Fruit fly (Drosophila melanogaster) whole organism, embryonic: ENCODE results near the gene LPCAT.

ENCODE experiments used
- ATbp ChIP-seq: fragments of 200-800 bp; sonication (Bioruptor generic); optimal IDR thresholded peaks from 2 replicates; lab custom pipeline; 2017; ENCODE audit warnings: missing biosample characterization, mild to moderate bottlenecking, missing genetic modification characterization, missing genetic modification reagents
- Abd-B ChIP-seq: fragments of 200-800 bp; sonication (Bioruptor generic); optimal IDR thresholded peaks from 2 replicates; lab custom pipeline; 2018; ENCODE audit warnings: missing biosample characterization, mild to moderate bottlenecking, missing genetic modification characterization, moderate library complexity
- CG11085 ChIP-seq: fragments of 200-800 bp; sonication (Bioruptor generic); IDR thresholded peaks from 2 replicates; pipeline ENCODE4 v1.3.6; 2022; ENCODE audit warnings: missing biosample characterization, missing genetic modification characterization
- CG1233 ChIP-seq: fragments of 200-800 bp; sonication (Bioruptor generic); optimal IDR thresholded peaks from 4 replicates; lab custom pipeline; 2018; ENCODE audit warnings: missing biosample characterization, mild to moderate bottlenecking, missing genetic modification characterization
- CG14050 ChIP-seq: fragments of 200-800 bp; sonication (Bioruptor generic); IDR thresholded peaks from 3 replicates; pipeline ENCODE4 v1.3.6; 2022; ENCODE audit warnings: missing biosample characterization, missing genetic modification characterization
- CG14860 ChIP-seq: fragments of 200-800 bp; sonication (Bioruptor generic); IDR thresholded peaks from 3 replicates; pipeline ENCODE4 v1.3.6; 2022; ENCODE audit warnings: missing biosample characterization, missing genetic modification characterization; ENCODE audit not compliant: partially characterized antibody
- CG1602 ChIP-seq: fragments of 200-800 bp; sonication (Bioruptor generic); optimal IDR thresholded peaks from 3 replicates; lab custom pipeline; 2016; ENCODE audit warnings: missing biosample characterization, missing genetic modification characterization
- CG1832 ChIP-seq: fragments of 200-800 bp; sonication (Bioruptor generic); optimal IDR thresholded peaks from 2 replicates; lab custom pipeline; 2017; ENCODE audit warnings: missing biosample characterization, mild to moderate bottlenecking, missing genetic modification characterization, inconsistent platforms
- CG3847 ChIP-seq: fragments of 200-800 bp; sonication (Bioruptor generic); IDR thresholded peaks from 2 replicates; pipeline ENCODE4 v1.3.6; 2022; ENCODE audit warnings: missing biosample characterization, missing genetic modification characterization
- CG5180 ChIP-seq: fragments of 200-800 bp; sonication (Bioruptor generic); optimal IDR thresholded peaks from 3 replicates; lab custom pipeline; 2017; ENCODE audit warnings: missing biosample characterization, missing genetic modification characterization, mild to moderate bottlenecking, moderate library complexity, missing genetic modification reagents
- CG6175 ChIP-seq: fragments of 200-800 bp; sonication (Bioruptor generic); IDR thresholded peaks from 3 replicates; pipeline ENCODE4 v1.3.6; 2022; ENCODE audit warnings: missing biosample characterization, missing genetic modification characterization
- CG7745 ChIP-seq: fragments of 200-800 bp; sonication (Bioruptor generic); optimal IDR thresholded peaks from 2 replicates; lab custom pipeline; 2018; ENCODE audit warnings: missing biosample characterization, mild to moderate bottlenecking, missing genetic modification characterization, moderate library complexity
- CG7987 ChIP-seq: fragments of 200-800 bp; sonication (Bioruptor generic); optimal IDR thresholded peaks from 2 replicates; lab custom pipeline; 2018; ENCODE audit warnings: missing biosample characterization, mild to moderate bottlenecking, missing genetic modification characterization, moderate library complexity
- CG8924 ChIP-seq: fragments of 200-800 bp; optimal IDR thresholded peaks from 3 replicates; lab custom pipeline; 2019; ENCODE audit warnings: missing biosample characterization, mild to moderate bottlenecking, missing genetic modification characterization, moderate library complexity
- CG8944 ChIP-seq: fragments of 200-800 bp; sonication (Bioruptor generic); optimal IDR thresholded peaks from 3 replicates; lab custom pipeline; 2016; ENCODE audit warnings: missing biosample characterization, missing genetic modification characterization
- CG9727 ChIP-seq: fragments of 200-800 bp; sonication (Bioruptor generic); optimal IDR thresholded peaks from 3 replicates; lab custom pipeline; 2017; ENCODE audit warnings: missing biosample characterization, mild to moderate bottlenecking, missing genetic modification characterization
- CG9817 ChIP-seq: fragments of 200-800 bp; sonication (Bioruptor generic); optimal IDR thresholded peaks from 2 replicates; lab custom pipeline; 2018; ENCODE audit warnings: missing biosample characterization, mild to moderate bottlenecking, missing genetic modification characterization, moderate library complexity
- Chrac-16 ChIP-seq: fragments of 200-800 bp; sonication (Bioruptor generic); optimal IDR thresholded peaks from 3 replicates; lab custom pipeline; 2016; ENCODE audit warnings: missing biosample characterization, missing genetic modification characterization
- Dad ChIP-seq: fragments of 200-800 bp; sonication (Bioruptor generic); optimal IDR thresholded peaks from 3 replicates; lab custom pipeline; 2016; ENCODE audit warnings: missing biosample characterization, missing genetic modification characterization
- Dip3 ChIP-seq: fragments of 200-800 bp; sonication (Bioruptor generic); optimal IDR thresholded peaks from 3 replicates; lab custom pipeline; 2016; ENCODE audit warnings: missing biosample characterization, missing genetic modification characterization
- E2f2 ChIP-seq: fragments of 200-800 bp; sonication (Bioruptor generic); IDR thresholded peaks from 2 replicates; pipeline ENCODE4 v1.3.6; 2022; ENCODE audit warnings: missing biosample characterization, missing genetic modification characterization
- Ets65A ChIP-seq: fragments of 200-800 bp; sonication (Bioruptor generic); peaks from one replicate; lab custom pipeline; 2016; ENCODE audit warnings: missing biosample characterization, missing genetic modification characterization
- Gsc ChIP-seq: fragments of 200-800 bp; sonication (Bioruptor generic); IDR thresholded peaks from 2 replicates; pipeline ENCODE4 v1.3.6; 2022; ENCODE audit warnings: missing biosample characterization, missing genetic modification characterization
- HHEX ChIP-seq: fragments of 200-800 bp; sonication (Bioruptor generic); optimal IDR thresholded peaks from 3 replicates; lab custom pipeline; 2017; ENCODE audit warnings: missing biosample characterization, mild to moderate bottlenecking, missing genetic modification characterization, missing genetic modification reagents
- HLHmδ ChIP-seq: fragments of 200-800 bp; sonication (Bioruptor generic); optimal IDR thresholded peaks from 2 replicates; lab custom pipeline; 2018; ENCODE audit warnings: missing biosample characterization, mild to moderate bottlenecking, missing genetic modification characterization, moderate library complexity
- Hmx ChIP-seq: fragments of 200-800 bp; sonication (Bioruptor generic); optimal IDR thresholded peaks from 2 replicates; lab custom pipeline; 2016; ENCODE audit warnings: missing biosample characterization, missing genetic modification characterization
- Jarid2 ChIP-seq: fragments of 200-800 bp; sonication (Bioruptor generic); optimal IDR thresholded peaks from 3 replicates; lab custom pipeline; 2017; ENCODE audit warnings: mild to moderate bottlenecking, missing biosample characterization, missing genetic modification reagents, missing genetic modification characterization
- Oli ChIP-seq: fragments of 200-800 bp; sonication (Bioruptor generic); optimal IDR thresholded peaks from 2 replicates; lab custom pipeline; 2018; ENCODE audit warnings: missing biosample characterization, mild to moderate bottlenecking, missing genetic modification characterization, moderate library complexity
- Ptx1 ChIP-seq: fragments of 200-800 bp; sonication (Bioruptor generic); IDR thresholded peaks from 2 replicates; pipeline ENCODE4 v1.3.6; 2022; ENCODE audit warnings: missing biosample characterization, missing genetic modification characterization
- Sry-δ ChIP-seq: fragments of 200-800 bp; sonication (Bioruptor generic); optimal IDR thresholded peaks from 2 replicates; lab custom pipeline; 2016; ENCODE audit warnings: missing biosample characterization, missing genetic modification characterization
- bsh ChIP-seq, 2 experiments: fragments of 200-800 bp; sonication (Bioruptor generic); optimal IDR thresholded peaks; 2 replicates each; lab custom pipeline; 2017 to 2018; ENCODE audit warnings: mild to moderate bottlenecking in 2 of 2, missing biosample characterization in 2 of 2, missing genetic modification characterization in 2 of 2, moderate library complexity in 1 of 2
- cas ChIP-seq: fragments of 200-800 bp; sonication (Bioruptor generic); IDR thresholded peaks from 2 replicates; pipeline ENCODE4 v1.3.6; 2022; ENCODE audit warnings: missing biosample characterization, missing genetic modification characterization
- caup ChIP-seq: fragments of 200-800 bp; sonication (Bioruptor generic); optimal IDR thresholded peaks from 3 replicates; lab custom pipeline; 2017; ENCODE audit warnings: missing biosample characterization, mild to moderate bottlenecking, missing genetic modification characterization, moderate library complexity; ENCODE audit not compliant: severe bottlenecking
- dimm ChIP-seq: fragments of 200-800 bp; sonication (Bioruptor generic); IDR thresholded peaks from 2 replicates; pipeline ENCODE4 v1.3.6; 2022; ENCODE audit warnings: missing biosample characterization, missing genetic modification characterization
- fd3F ChIP-seq: fragments of 200-800 bp; sonication (Bioruptor generic); optimal IDR thresholded peaks from 2 replicates; lab custom pipeline; 2018; ENCODE audit warnings: missing biosample characterization, mild to moderate bottlenecking, missing genetic modification characterization, moderate library complexity
- gcm2 ChIP-seq: fragments of 200-800 bp; sonication (Bioruptor generic); optimal IDR thresholded peaks from 2 replicates; lab custom pipeline; 2016; ENCODE audit warnings: missing biosample characterization, missing genetic modification characterization
- gfzf ChIP-seq: fragments of 200-800 bp; sonication (Bioruptor generic); optimal IDR thresholded peaks from 2 replicates; lab custom pipeline; 2016; ENCODE audit warnings: missing biosample characterization, mild to moderate bottlenecking, missing genetic modification characterization, moderate library complexity
- grn ChIP-seq: fragments of 200-800 bp; sonication (Bioruptor generic); optimal IDR thresholded peaks from 3 replicates; lab custom pipeline; 2017; ENCODE audit warnings: missing biosample characterization, missing genetic modification characterization
- ham ChIP-seq: fragments of 200-800 bp; sonication (Bioruptor generic); IDR thresholded peaks from 2 replicates; pipeline ENCODE4 v1.3.6; 2022; ENCODE audit warnings: missing biosample characterization, missing genetic modification characterization
- ind ChIP-seq: fragments of 200-800 bp; sonication (Bioruptor generic); optimal IDR thresholded peaks from 3 replicates; lab custom pipeline; 2016; ENCODE audit warnings: missing biosample characterization, missing genetic modification characterization
- lov ChIP-seq, 2 experiments: fragments of 200-800 bp in 1 of 2; fragments of >200 bp in 1 of 2; sonication (Bioruptor generic) in 1 of 2; IDR thresholded peaks in 1 of 2; optimal IDR thresholded peaks in 1 of 2; 2 replicates in 1 of 2; 3 replicates in 1 of 2; pipeline versions ENCODE4 v1.3.6 to Lab custom; 2017 to 2022; ENCODE audit warnings: missing biosample characterization in 1 of 2, missing genetic modification characterization in 1 of 2
- org-1 ChIP-seq: fragments of 200-800 bp; sonication (Bioruptor generic); optimal IDR thresholded peaks from 2 replicates; lab custom pipeline; 2017; ENCODE audit warnings: missing biosample characterization, missing genetic modification characterization
- pho ChIP-seq: fragments of 200-800 bp; sonication (Bioruptor generic); optimal IDR thresholded peaks from 2 replicates; lab custom pipeline; 2016; ENCODE audit warnings: missing biosample characterization, missing genetic modification characterization
- psq ChIP-seq: fragments of 200-800 bp; sonication (Bioruptor generic); optimal IDR thresholded peaks from 2 replicates; lab custom pipeline; 2017; ENCODE audit warnings: missing biosample characterization, missing genetic modification characterization
- schlank ChIP-seq: fragments of 200-800 bp; sonication (Bioruptor generic); optimal IDR thresholded peaks from 2 replicates; lab custom pipeline; 2018; ENCODE audit warnings: missing biosample characterization, mild to moderate bottlenecking, missing genetic modification characterization
- sqz ChIP-seq: fragments of 200-800 bp; sonication (Bioruptor generic); optimal IDR thresholded peaks from 3 replicates; lab custom pipeline; 2018; ENCODE audit warnings: missing biosample characterization, mild to moderate bottlenecking, missing genetic modification characterization
- sr ChIP-seq: fragments of 200-800 bp; sonication (Bioruptor generic); IDR thresholded peaks from 3 replicates; pipeline ENCODE4 v1.3.6; 2022; ENCODE audit warnings: missing biosample characterization, missing genetic modification characterization
- stc ChIP-seq: fragments of 200-800 bp; sonication (Bioruptor generic); IDR thresholded peaks from 2 replicates; pipeline ENCODE4 v1.3.6; 2022; ENCODE audit warnings: missing biosample characterization, missing genetic modification characterization
- sug ChIP-seq: fragments of 200-800 bp; optimal IDR thresholded peaks from 2 replicates; lab custom pipeline; 2019; ENCODE audit warnings: missing biosample characterization, mild to moderate bottlenecking, missing genetic modification characterization, moderate library complexity

The LPCAT gene

DNA sequence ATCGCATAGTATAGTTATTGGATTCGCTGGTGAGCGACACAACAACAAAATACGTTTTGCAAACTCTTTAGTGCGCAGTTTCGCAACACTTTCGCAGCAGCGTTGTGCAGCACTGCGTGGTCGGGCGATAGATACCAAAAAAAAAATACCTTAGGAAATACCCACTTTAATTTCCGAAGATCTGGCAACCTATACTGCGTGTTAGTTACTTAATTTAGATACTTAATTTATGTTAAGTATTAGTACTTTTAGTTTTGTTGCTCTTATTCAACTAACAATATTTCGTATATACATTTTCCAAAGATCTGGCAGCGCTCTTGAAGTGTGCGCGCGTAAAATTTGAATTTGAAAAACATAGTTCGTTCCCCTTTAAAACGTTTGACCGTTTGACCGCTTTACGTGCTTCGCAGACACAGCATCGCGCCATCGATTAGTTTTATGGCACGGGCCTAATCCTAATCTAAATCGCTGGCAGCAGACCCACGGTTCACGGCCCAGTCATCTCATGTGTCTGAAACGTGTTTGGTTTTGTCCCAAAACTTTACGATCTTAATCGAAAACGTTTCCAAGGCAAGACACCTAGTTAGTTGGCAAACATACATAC, at the start of gene LPCAT (continued):
- TF ChIP-seq E2f2 (GFP tag; lab: Robert Waterston, UW) (peak; percentile 97), CG1233 (GFP tag; lab: Kevin White, UChicago) (no peak), Hmx (GFP tag; lab: Kevin White, UChicago) (peak; percentile 43), CG7987 (GFP tag; lab: Kevin White, UChicago) (peak; percentile 80), HLHmδ (GFP tag; lab: Kevin White, UChicago) (no peak), CG8944 (GFP tag; lab: Kevin White, UChicago) (peak; percentile 71), CG9817 (tag; lab: Kevin White, UChicago) (peak; percentile 70), sug (tag; lab: Kevin White, UChicago) (no peak), Dad (peak; percentile 82), caup (peak; percentile 69), lov (optimal IDR thresholded peaks at IDR 0.05; lab: Kevin White, UChicago) (no peak), lov (GFP tag; IDR thresholded peaks at IDR 0.05; lab: Robert Waterston, UW) (peak; percentile 70; the same call in 2 of the 3 replicates), sqz (GFP tag; lab: Kevin White, UChicago) (no peak), CG1832 (GFP tag; lab: Kevin White, UChicago) (no peak), Sry-δ (GFP tag; lab: Kevin White, UChicago) (peak; percentile 80), sr (GFP tag; lab: Robert Waterston, UW) (no peak; the same call in 2 of the 3 replicates), CG5180 (peak; percentile 11), psq (GFP tag; lab: Kevin White, UChicago) (no peak), CG3847 (GFP tag; lab: Robert Waterston, UW) (peak; percentile 95), gfzf (GFP tag; lab: Kevin White, UChicago) (peak; percentile 54), ATbp (no peak), org-1 (GFP tag; lab: Kevin White, UChicago) (peak; percentile 46), CG14050 (GFP tag; lab: Robert Waterston, UW) (peak; percentile 65), CG9727 (GFP tag; lab: Kevin White, UChicago) (peak; percentile 72), ind (peak; percentile 85), fd3F (GFP tag; lab: Kevin White, UChicago) (peak; percentile 23), grn (GFP tag; lab: Kevin White, UChicago) (peak; percentile 91), CG1602 (GFP tag; lab: Kevin White, UChicago) (peak; percentile 67), Gsc (0 out of 2 replicates have a peak, but pooled peaks have one; percentile 5), bsh (GFP tag; optimal IDR thresholded peaks at IDR 0.05; lab: Kevin White, UChicago) (peak in 1 of 2 experiments; percentile 57), Ptx1 (peak; percentile 88), Chrac-16 (GFP tag; lab: Kevin White, UChicago) (peak; percentile 65), CG11085 (peak; percentile 74; the same call in 1 of the 2 replicates), ham (GFP tag; lab: Robert Waterston, UW) (no peak), stc (peak; percentile 32; the same call in 1 of the 2 replicates), Oli (tag; lab: Kevin White, UChicago) (peak; percentile 41), gcm2 (GFP tag; lab: Kevin White, UChicago) (peak; percentile 54), CG14860 (peak; percentile 49; the same call in 1 of the 3 replicates), schlank (tag; lab: Kevin White, UChicago) (peak; percentile 27), cas (GFP tag; lab: Robert Waterston, UW) (peak; percentile 22; the same call in 1 of the 2 replicates), CG6175 (GFP tag; lab: Robert Waterston, UW) (peak; percentile 54; the same call in 1 of the 3 replicates), Ets65A (peak; percentile 97), Abd-B (peak; percentile 78), dimm (GFP tag; lab: Robert Waterston, UW) (no peak), HHEX (GFP tag; lab: Kevin White, UChicago) (peak; percentile 74), pho (GFP tag; lab: Kevin White, UChicago) (peak; percentile 60), Jarid2 (GFP tag; lab: Kevin White, UChicago) (peak; percentile 28), CG7745 (tag; lab: Kevin White, UChicago) (peak; percentile 16), Dip3 (GFP tag; lab: Kevin White, UChicago) (peak; percentile 78), CG8924 (tag; lab: Kevin White, UChicago) (no peak)
